Fruit fly (Drosophila melanogaster): ENCODE results near the gene Mp.

The Mp gene

DNA sequence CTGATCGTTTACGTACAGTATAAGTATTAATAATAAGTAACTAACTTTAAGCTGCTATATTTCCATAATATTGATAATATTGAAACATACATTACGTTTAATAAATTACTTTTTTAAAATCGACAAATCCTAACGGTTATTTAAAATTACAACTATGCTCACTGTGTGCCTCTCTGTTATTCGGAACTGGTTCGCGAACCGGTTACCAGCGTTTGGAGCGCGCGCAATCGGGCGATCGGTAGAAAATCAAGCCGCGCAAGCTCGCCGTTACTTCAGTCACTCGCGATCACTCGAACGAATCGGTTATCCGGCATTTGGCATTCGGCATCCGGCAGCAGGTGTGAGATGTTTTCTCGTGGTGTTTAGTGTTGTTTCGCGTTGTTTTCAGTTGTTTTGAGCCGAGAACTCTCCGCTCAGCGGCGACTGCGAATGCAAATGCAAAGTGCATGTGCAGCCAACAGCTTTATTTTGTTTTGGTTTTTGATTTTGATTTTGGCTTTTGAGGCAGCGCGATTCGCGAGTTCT is 96.0 kb downstream of the Mp start, which contains the start of gene form3 (continued):
- no peak for TF ChIP-seq CG2889 (GFP tag; IDR thresholded peaks at IDR 0.05)
- TF ChIP-seq NFAT (GFP tag; IDR thresholded peaks at IDR 0.05) = 0 out of 2 replicates have a peak, but pooled peaks have one; percentile 16
- TF ChIP-seq gcm (GFP tag; optimal IDR thresholded peaks at IDR 0.05) = no peak
- TF ChIP-seq CG15514 (GFP tag; optimal IDR thresholded peaks at IDR 0.05) = peak; percentile 98
- TF ChIP-seq sr (GFP tag; IDR thresholded peaks at IDR 0.05) = peak; percentile 28; the same call in 1 of the 3 replicates
- peak; percentile 12 for TF ChIP-seq nom (GFP tag; optimal IDR thresholded peaks at IDR 0.05)
- TF ChIP-seq chm (GFP tag; IDR thresholded peaks at IDR 0.05) = peak; percentile 50; the same call in 1 of the 2 replicates
- TF ChIP-seq HLH4C (GFP tag; IDR thresholded peaks at IDR 0.05; ENCODE audit: partially characterized antibody) = no peak
- TF ChIP-seq CG30020 (tag; optimal IDR thresholded peaks at IDR 0.05) = no peak
- TF ChIP-seq Opbp (GFP tag; IDR thresholded peaks at IDR 0.05; ENCODE audit: partially characterized antibody) = 0 out of 3 replicates have a peak, but pooled peaks have one; percentile 4
- TF ChIP-seq Vsx1 (GFP tag; optimal IDR thresholded peaks at IDR 0.05) = no peak
- TF ChIP-seq Poxn (GFP tag; IDR thresholded peaks at IDR 0.05) = no peak
- no peak for TF ChIP-seq D19A (tag; optimal IDR thresholded peaks at IDR 0.05)
- TF ChIP-seq schlank (tag; optimal IDR thresholded peaks at IDR 0.05) = no peak
- no peak for TF ChIP-seq CrebB (tag; optimal IDR thresholded peaks at IDR 0.05)
- no peak for TF ChIP-seq Dll (GFP tag; IDR thresholded peaks at IDR 0.05; ENCODE audit: partially characterized antibody)
- peak; percentile 33; the same call in 1 of the 2 replicates for TF ChIP-seq amos (GFP tag; IDR thresholded peaks at IDR 0.05; ENCODE audit: partially characterized antibody)

DNA sequence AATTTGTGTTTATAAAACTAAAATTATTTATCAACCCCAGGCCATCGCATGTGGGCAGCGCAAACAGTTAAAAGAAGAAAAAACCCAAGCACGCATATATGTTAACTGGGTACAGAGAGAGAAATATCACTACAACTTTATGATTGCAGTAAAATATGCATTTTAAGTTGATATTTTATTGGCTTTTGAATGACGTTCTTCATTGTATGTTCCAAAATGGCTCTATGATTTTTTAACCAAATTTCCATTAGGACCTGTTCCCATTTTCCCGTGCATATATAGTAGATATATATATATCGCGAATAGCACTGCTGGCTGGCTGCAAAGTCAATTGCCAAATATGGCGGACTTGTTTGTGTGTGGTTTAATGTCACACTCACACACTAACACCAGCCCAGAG is 97.9 kb downstream of the Mp start:
- TF ChIP-seq slbo (GFP tag; IDR thresholded peaks at IDR 0.05) = 0 out of 2 replicates have a peak, but pooled peaks have one; percentile 11
- TF ChIP-seq fd96Cb (tag; optimal IDR thresholded peaks at IDR 0.05) = no peak
- no peak for TF ChIP-seq Hr51 (GFP tag; optimal IDR thresholded peaks at IDR 0.05)
- no peak for TF ChIP-seq CG12299 (tag; optimal IDR thresholded peaks at IDR 0.05)
- no peak for TF ChIP-seq PHDP (tag; optimal IDR thresholded peaks at IDR 0.05)
- no peak for TF ChIP-seq CG7556 (GFP tag; optimal IDR thresholded peaks at IDR 0.05)
- no peak for TF ChIP-seq Abd-B (GFP tag; optimal IDR thresholded peaks at IDR 0.05)
- no peak for TF ChIP-seq CG17912 (GFP tag; optimal IDR thresholded peaks at IDR 0.05)
- TF ChIP-seq CG13624 (GFP tag; optimal IDR thresholded peaks at IDR 0.05) = no peak
- TF ChIP-seq Hmr (GFP tag; optimal IDR thresholded peaks at IDR 0.05) = no peak
- no peak for TF ChIP-seq CG10431 (GFP tag; optimal IDR thresholded peaks at IDR 0.05)
- no peak for TF ChIP-seq bsh (GFP tag; optimal IDR thresholded peaks at IDR 0.05)
- peak; percentile 4 for TF ChIP-seq gem (tag; optimal IDR thresholded peaks at IDR 0.05)
- TF ChIP-seq CG31365 (tag; optimal IDR thresholded peaks at IDR 0.05) = no peak
- no peak for TF ChIP-seq Sry-β (GFP tag; optimal IDR thresholded peaks at IDR 0.05)
- TF ChIP-seq Ets65A (GFP tag) = peak; percentile 1
- no peak for TF ChIP-seq repo (GFP tag; optimal IDR thresholded peaks at IDR 0.05)
- TF ChIP-seq row (GFP tag; IDR thresholded peaks at IDR 0.05) = 0 out of 3 replicates have a peak, but pooled peaks have one; percentile 13
- no peak for TF ChIP-seq CG17385 (GFP tag; optimal IDR thresholded peaks at IDR 0.05)
- no peak for TF ChIP-seq sna (GFP tag; IDR thresholded peaks at IDR 0.05; ENCODE audit: partially characterized antibody)
- TF ChIP-seq Drgx (GFP tag; IDR thresholded peaks at IDR 0.05) = peak; percentile 73
- TF ChIP-seq NC2β (GFP tag; optimal IDR thresholded peaks at IDR 0.05) = no peak
- TF ChIP-seq CG9932 (GFP tag; IDR thresholded peaks at IDR 0.05) = no peak
- TF ChIP-seq CG7372 (GFP tag; IDR thresholded peaks at IDR 0.05) = no peak
- no peak for TF ChIP-seq crc (GFP tag; optimal IDR thresholded peaks at IDR 0.05)
- TF ChIP-seq CG17186 (GFP tag; optimal IDR thresholded peaks at IDR 0.05) = no peak
- TF ChIP-seq chm (GFP tag; IDR thresholded peaks at IDR 0.05) = no peak
- no peak for TF ChIP-seq cato (GFP tag; optimal IDR thresholded peaks at IDR 0.05; ENCODE audit: borderline replicate concordance)
- no peak for TF ChIP-seq Hmx (GFP tag; optimal IDR thresholded peaks at IDR 0.05)
- TF ChIP-seq CG2120 (GFP tag; optimal IDR thresholded peaks at IDR 0.05) = peak; percentile 5
- TF ChIP-seq salm (tag; optimal IDR thresholded peaks at IDR 0.05) = no peak
- peak; percentile 9 for TF ChIP-seq CG11504 (tag; optimal IDR thresholded peaks at IDR 0.05)
- TF ChIP-seq az2 (GFP tag; optimal IDR thresholded peaks at IDR 0.05) = no peak
